Worm (Caenorhabditis elegans) whole organism, L1 larva: Measurements from ENCODE around the gene F35D2.3.
A peak's percentile ranks its signal among the peaks of the same experiment; 100 is the strongest.

Experiments
- C16A3.4 ChIP-seq: fragments of 150-350 bp; optimal IDR thresholded peaks from 2 replicates; lab custom pipeline; 2014; ENCODE audit warnings: missing biosample characterization, missing genetic modification characterization
- Y116A8C.19 ChIP-seq: sonication (generic microtip); optimal IDR thresholded peaks from 2 replicates; lab custom pipeline; 2016; ENCODE audit warnings: missing compliant biosample characterization, missing genetic modification characterization, borderline replicate concordance
- aha-1 ChIP-seq: fragments of 150-350 bp; optimal IDR thresholded peaks from 2 replicates; lab custom pipeline; 2014; ENCODE audit warnings: missing biosample characterization, missing genetic modification characterization
- ama-1 ChIP-seq: fragments of 150-350 bp; optimal IDR thresholded peaks from 2 replicates; lab custom pipeline; 2014
- blmp-1 ChIP-seq: fragments of 150-350 bp; optimal IDR thresholded peaks from 2 replicates; lab custom pipeline; 2014; ENCODE audit warnings: missing biosample characterization, missing genetic modification characterization
- ceh-63 ChIP-seq: fragments of 200-800 bp; sonication (Bioruptor generic); optimal IDR thresholded peaks from 2 replicates; lab custom pipeline; 2018; ENCODE audit warnings: mild to moderate bottlenecking, missing genetic modification characterization, missing compliant biosample characterization
- ces-1 ChIP-seq: fragments of 150-350 bp; optimal IDR thresholded peaks from 2 replicates; lab custom pipeline; 2014; ENCODE audit warnings: missing biosample characterization, missing genetic modification reagents, missing genetic modification characterization
- dpl-1 ChIP-seq, 3 experiments: fragments of 150-350 bp in 2 of 3; sonication (generic microtip) in 1 of 3; optimal IDR thresholded peaks; 2 replicates each; lab custom pipeline; 2014 to 2017; ENCODE audit warnings: missing biosample characterization in 3 of 3, missing genetic modification characterization in 3 of 3, missing genetic modification reagents in 3 of 3
- efl-1 ChIP-seq, 4 experiments: fragments of 150-350 bp; optimal IDR thresholded peaks in 3 of 4; peaks in 1 of 4; 1 replicate in 1 of 4; 2 replicates in 3 of 4; lab custom pipeline; 2014; ENCODE audit warnings: missing biosample characterization in 2 of 4, missing genetic modification characterization in 2 of 4, missing genetic modification reagents in 2 of 4
- efl-3 ChIP-seq: fragments of 200-800 bp; sonication (Bioruptor generic); optimal IDR thresholded peaks from 2 replicates; lab custom pipeline; 2018; ENCODE audit warnings: mild to moderate bottlenecking, missing genetic modification characterization, missing compliant biosample characterization
- egl-27 ChIP-seq, 2 experiments: fragments of 150-350 bp in 1 of 2; sonication (generic microtip); optimal IDR thresholded peaks; 3 replicates each; lab custom pipeline; 2017 to 2018; ENCODE audit warnings: missing biosample characterization in 2 of 2, missing genetic modification characterization in 2 of 2, missing genetic modification reagents in 2 of 2
- ets-5 ChIP-seq: fragments of 200-800 bp; sonication (Bioruptor generic); IDR thresholded peaks from 2 replicates; pipeline ENCODE4 v1.3.6; 2022; ENCODE audit warnings: missing genetic modification characterization, missing compliant biosample characterization
- fkh-4 ChIP-seq: sonication (generic microtip); optimal IDR thresholded peaks from 2 replicates; lab custom pipeline; 2016; ENCODE audit warnings: missing compliant biosample characterization, missing genetic modification characterization, borderline replicate concordance
- fkh-8 ChIP-seq: sonication (generic microtip); optimal IDR thresholded peaks from 2 replicates; lab custom pipeline; 2016; ENCODE audit warnings: mild to moderate bottlenecking, missing genetic modification characterization, missing compliant biosample characterization
- irx-1 ChIP-seq: sonication (generic microtip); optimal IDR thresholded peaks from 2 replicates; lab custom pipeline; 2016; ENCODE audit warnings: missing genetic modification characterization, missing compliant biosample characterization
- lin-14 ChIP-seq: fragments of 200-800 bp; sonication (Bioruptor generic); optimal IDR thresholded peaks from 2 replicates; lab custom pipeline; 2018; ENCODE audit warnings: mild to moderate bottlenecking, missing genetic modification characterization, moderate library complexity, missing compliant biosample characterization
- lin-15B ChIP-seq: fragments of 150-350 bp; sonication (generic microtip); optimal IDR thresholded peaks from 3 replicates; lab custom pipeline; 2014; ENCODE audit warnings: missing biosample characterization, missing genetic modification characterization
- lin-39 ChIP-seq: fragments of 150-350 bp; optimal IDR thresholded peaks from 2 replicates; lab custom pipeline; 2014; ENCODE audit warnings: missing biosample characterization, missing genetic modification reagents, missing genetic modification characterization
- lir-3 ChIP-seq: sonication (generic microtip); optimal IDR thresholded peaks from 2 replicates; lab custom pipeline; 2016; ENCODE audit warnings: mild to moderate bottlenecking, missing genetic modification characterization, moderate library complexity, missing compliant biosample characterization; ENCODE audit not compliant: poor library complexity
- mdl-1 ChIP-seq, 2 experiments: fragments of 150-350 bp; optimal IDR thresholded peaks; 2 replicates each; lab custom pipeline; 2014 to 2017; ENCODE audit warnings: missing biosample characterization in 2 of 2, missing genetic modification characterization in 2 of 2, inconsistent platforms in 1 of 2
- mef-2 ChIP-seq: fragments of 150-350 bp; optimal IDR thresholded peaks from 2 replicates; lab custom pipeline; 2014; ENCODE audit warnings: missing biosample characterization, missing genetic modification characterization
- nhr-11 ChIP-seq: fragments of 150-350 bp; optimal IDR thresholded peaks from 2 replicates; lab custom pipeline; 2014; ENCODE audit warnings: missing biosample characterization, missing genetic modification characterization
- nhr-20 ChIP-seq: sonication (generic microtip); optimal IDR thresholded peaks from 2 replicates; lab custom pipeline; 2016; ENCODE audit warnings: mild to moderate bottlenecking, missing genetic modification characterization, missing compliant biosample characterization
- nhr-237 ChIP-seq: fragments of 150-350 bp; optimal IDR thresholded peaks from 2 replicates; lab custom pipeline; 2014; ENCODE audit warnings: missing biosample characterization, missing genetic modification characterization
- nhr-28 ChIP-seq: fragments of 150-350 bp; optimal IDR thresholded peaks from 2 replicates; lab custom pipeline; 2014; ENCODE audit warnings: missing biosample characterization, missing genetic modification characterization
- nhr-76 ChIP-seq: sonication (generic microtip); optimal IDR thresholded peaks from 2 replicates; lab custom pipeline; 2017; ENCODE audit warnings: missing biosample characterization, missing genetic modification characterization
- nhr-77 ChIP-seq: fragments of 150-350 bp; optimal IDR thresholded peaks from 2 replicates; lab custom pipeline; 2014; ENCODE audit warnings: missing biosample characterization, missing genetic modification characterization
- nhr-90 ChIP-seq: sonication (generic microtip); optimal IDR thresholded peaks from 2 replicates; lab custom pipeline; 2016; ENCODE audit warnings: mild to moderate bottlenecking, missing genetic modification characterization, missing compliant biosample characterization; ENCODE audit not compliant: poor library complexity
- pax-3 ChIP-seq: fragments of 200-800 bp; sonication (Bioruptor generic); optimal IDR thresholded peaks from 2 replicates; lab custom pipeline; 2018; ENCODE audit warnings: mild to moderate bottlenecking, missing genetic modification characterization, moderate library complexity, missing compliant biosample characterization
- pqm-1 ChIP-seq: sonication (generic microtip); optimal IDR thresholded peaks from 3 replicates; lab custom pipeline; 2017; ENCODE audit warnings: missing biosample characterization, missing genetic modification characterization
- sptf-1 ChIP-seq: fragments of 150-350 bp; optimal IDR thresholded peaks from 2 replicates; lab custom pipeline; 2014; ENCODE audit warnings: missing biosample characterization, missing genetic modification characterization
- sup-37 ChIP-seq: fragments of 200-800 bp; sonication (Bioruptor generic); optimal IDR thresholded peaks from 2 replicates; lab custom pipeline; 2018; ENCODE audit warnings: mild to moderate bottlenecking, missing genetic modification characterization, missing compliant biosample characterization
- swsn-7 ChIP-seq: sonication (generic microtip); optimal IDR thresholded peaks from 2 replicates; lab custom pipeline; 2016; ENCODE audit warnings: missing genetic modification characterization, missing compliant biosample characterization
- tbx-2 ChIP-seq: sonication (generic microtip); optimal IDR thresholded peaks from 2 replicates; lab custom pipeline; 2016; ENCODE audit warnings: missing genetic modification characterization, missing compliant biosample characterization
- tlp-1 ChIP-seq: fragments of 150-350 bp; optimal IDR thresholded peaks from 2 replicates; lab custom pipeline; 2014; ENCODE audit warnings: missing biosample characterization, missing genetic modification characterization
- unc-30 ChIP-seq: sonication (generic microtip); optimal IDR thresholded peaks from 2 replicates; lab custom pipeline; 2017; ENCODE audit warnings: missing biosample characterization, missing genetic modification characterization
- unc-98 ChIP-seq: fragments of 200-800 bp; sonication (Bioruptor generic); IDR thresholded peaks from 2 replicates; pipeline ENCODE4 v1.3.6; 2022; ENCODE audit warnings: missing genetic modification characterization, missing compliant biosample characterization
- ztf-11 ChIP-seq, 2 experiments: sonication (generic microtip); optimal IDR thresholded peaks; 2 replicates each; lab custom pipeline; 2016 to 2017; ENCODE audit warnings: missing genetic modification characterization in 2 of 2, missing biosample characterization in 1 of 2, missing compliant biosample characterization in 1 of 2
- ztf-4 ChIP-seq: fragments of 150-350 bp; optimal IDR thresholded peaks from 2 replicates; lab custom pipeline; 2014; ENCODE audit warnings: missing biosample characterization, missing genetic modification characterization

Gene F35D2.3

ce11 chrII:7570305-7570704, at the start of gene F35D2.3:
Gene F35D2.3, plus strand, starts transcription at chrII:7570605.
- TF ChIP-seq lir-3 (tag; lab: Kevin White, UChicago) (no peak), fkh-8 (tag; lab: Kevin White, UChicago) (no peak), ama-1 (no peak), nhr-90 (tag; lab: Kevin White, UChicago) (no peak), unc-30 (tag; lab: Kevin White, UChicago) (no peak), ces-1 (GFP tag; lab: Kevin White, UChicago) (no peak), ceh-63 (GFP tag; lab: Kevin White, UChicago) (no peak), mdl-1 (tag; optimal IDR thresholded peaks at IDR 0.05; lab: Kevin White, UChicago) (no peak), mef-2 (no peak), nhr-77 (tag; lab: Kevin White, UChicago) (no peak), C16A3.4 (tag; lab: Kevin White, UChicago) (no peak), aha-1 (no peak), unc-98 (no peak), lin-39 (tag; lab: Kevin White, UChicago) (no peak), pax-3 (tag; lab: Kevin White, UChicago) (no peak), Y116A8C.19 (tag; lab: Kevin White, UChicago) (no peak), lin-14 (GFP tag; lab: Kevin White, UChicago) (no peak), ztf-4 (tag; lab: Kevin White, UChicago) (no peak)

- no peak for TF ChIP-seq nhr-20
- TF ChIP-seq efl-1 (optimal IDR thresholded peaks at IDR 0.05; lab: Kevin White, UChicago), result no peak
- peak in 1 of 2 experiments; percentile 62 for TF ChIP-seq efl-1 (GFP tag; optimal IDR thresholded peaks at IDR 0.05 in 1 of 2; lab: Kevin White, UChicago)
- no peak for TF ChIP-seq ztf-11 (tag; optimal IDR thresholded peaks at IDR 0.05; lab: Kevin White, UChicago)
- no peak for TF ChIP-seq lin-15B (tag; lab: Kevin White, UChicago)
Observed at ce11 chrII:7521420-7521819, 49.0 kb upstream of the F35D2.3 start.

- no peak for TF ChIP-seq ets-5
- TF ChIP-seq egl-27 (tag; optimal IDR thresholded peaks at IDR 0.05; lab: Kevin White, UChicago), result no peak
- TF ChIP-seq tbx-2 (tag; lab: Kevin White, UChicago), result no peak
- no peak for TF ChIP-seq nhr-76 (tag; lab: Kevin White, UChicago)
- no peak for TF ChIP-seq nhr-28
- TF ChIP-seq tlp-1 (tag; lab: Kevin White, UChicago), result no peak
- no peak for TF ChIP-seq lir-3 (tag; lab: Kevin White, UChicago)
Observed at ce11 chrII:7523281-7523680, 47.1 kb upstream of the F35D2.3 start, which contains the start of gene ZK1290.15. Gene ZK1290.15, plus strand, starts transcription at chrII:7523581.

ce11 chrII:7525458-7525857, 44.9 kb upstream of the F35D2.3 start, which contains the start of the genes ZK1290.7 and rnh-1.1:
Gene ZK1290.7, minus strand, starts transcription at chrII:7525558.
Gene rnh-1.1, plus strand, starts transcription at chrII:7525738.
- no peak for TF ChIP-seq sup-37
- TF ChIP-seq nhr-11 (tag; lab: Kevin White, UChicago), result no peak
- no peak for TF ChIP-seq irx-1 (tag; lab: Kevin White, UChicago)
- no peak for TF ChIP-seq blmp-1 (tag; lab: Kevin White, UChicago)
- no peak for TF ChIP-seq nhr-76 (tag; lab: Kevin White, UChicago)
- no peak for TF ChIP-seq lin-39 (tag; lab: Kevin White, UChicago)
- TF ChIP-seq fkh-4 (tag; lab: Kevin White, UChicago), result no peak
- no peak for TF ChIP-seq nhr-237 (tag; lab: Kevin White, UChicago)
- no peak for TF ChIP-seq sptf-1 (tag; lab: Kevin White, UChicago)
- TF ChIP-seq efl-3 (GFP tag; lab: Kevin White, UChicago), result no peak
- TF ChIP-seq dpl-1 (GFP tag; optimal IDR thresholded peaks at IDR 0.05; lab: Kevin White, UChicago), result no peak
- no peak for TF ChIP-seq pqm-1
- no peak for TF ChIP-seq nhr-20
- no peak for TF ChIP-seq lir-3 (tag; lab: Kevin White, UChicago)
- no peak for TF ChIP-seq swsn-7 (tag; lab: Kevin White, UChicago)
- TF ChIP-seq, all 84 proteins: peak for 0
